Worm (Caenorhabditis elegans): ENCODE data around the gene dss-1.
A peak's percentile ranks its signal among the peaks of the same experiment; 100 is the strongest.

The dss-1 gene

DNA sequence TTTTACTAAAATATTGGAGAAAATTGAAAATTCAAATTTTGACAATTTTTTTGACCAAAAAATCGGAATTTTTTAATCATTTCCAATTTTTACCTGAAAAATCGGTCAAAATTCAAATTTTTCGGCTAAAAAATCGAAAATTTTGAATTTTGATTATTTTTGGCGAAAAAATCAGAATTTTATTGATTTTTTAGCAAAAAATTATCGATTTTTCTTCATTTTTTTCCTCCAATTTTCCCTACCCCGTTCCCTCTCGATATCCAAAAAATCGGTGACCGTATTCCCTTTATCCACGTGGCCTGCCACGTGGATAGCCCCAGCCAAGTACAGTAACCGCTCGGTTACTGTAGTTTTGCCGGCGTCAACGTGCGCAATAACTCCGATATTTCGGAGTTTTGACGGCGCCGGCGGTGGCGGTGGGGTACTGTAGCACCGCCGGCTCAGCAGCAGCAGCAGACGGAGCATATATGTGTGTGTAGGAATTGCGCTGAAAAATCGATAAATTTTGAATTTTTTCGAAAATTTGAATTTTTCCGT, 2.7 kb downstream of the dss-1 start, which contains the start of gene Y119D3B.14:
TSS of gene Y119D3B.14 (minus strand) at position 487 of the 537 bp plus-strand sequence.
- TF ChIP-seq fkh-2 (tag; optimal IDR thresholded peaks at IDR 0.05) = no peak
- TF ChIP-seq ZK546.5 (tag; optimal IDR thresholded peaks at IDR 0.05) = no peak
- peak; percentile 50 for TF ChIP-seq ceh-28 (tag; optimal IDR thresholded peaks at IDR 0.05)

DNA sequence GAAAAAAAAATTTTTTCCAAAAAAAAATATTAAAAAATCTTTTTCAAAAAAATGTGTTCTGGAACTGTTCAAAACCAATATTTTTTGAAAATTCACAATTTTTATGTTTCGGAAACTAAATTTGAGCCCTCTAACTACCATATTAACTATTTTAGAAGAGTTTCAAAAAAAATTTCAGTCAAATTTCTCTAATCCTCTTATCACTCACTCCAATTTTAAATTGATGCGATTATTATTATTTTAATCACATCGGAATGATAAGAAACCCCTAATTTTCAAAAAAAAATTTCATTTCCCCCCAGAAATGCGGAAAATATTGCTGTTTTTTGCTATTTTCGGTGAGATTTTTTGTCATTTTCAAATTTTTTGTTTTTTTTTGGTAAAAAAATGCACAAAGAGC, 14.3 kb downstream of the dss-1 start, which contains the start of gene nspg-8:
TSS of gene nspg-8 (plus strand) at position 301 of the 400 bp plus-strand sequence.
- TF ChIP-seq elt-3 (tag; optimal IDR thresholded peaks at IDR 0.05) (no peak), elt-2 (tag; optimal IDR thresholded peaks at IDR 0.05) (peak; percentile 23), ama-1 (optimal IDR thresholded peaks at IDR 0.05) (no peak), mdl-1 (tag; optimal IDR thresholded peaks at IDR 0.05) (no peak)

DNA sequence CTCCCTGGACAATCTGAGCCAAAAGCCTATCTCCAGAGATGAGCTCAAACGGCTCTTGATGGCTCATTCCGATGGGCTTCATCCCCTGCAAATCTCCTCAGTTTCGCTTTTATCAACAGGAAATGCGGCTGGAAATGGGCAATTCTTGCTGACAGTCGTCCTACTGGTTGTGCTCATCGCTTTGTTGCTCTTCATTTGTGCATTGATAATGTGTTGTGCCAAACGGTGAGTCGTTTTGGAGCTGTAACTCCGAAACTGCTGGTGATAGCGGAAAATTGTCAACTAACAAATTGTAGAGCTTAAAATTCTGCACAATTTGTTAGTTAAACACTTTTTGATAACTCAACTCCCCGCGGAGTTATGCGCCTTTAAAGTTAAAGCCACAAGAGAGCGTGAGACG, 17.1 kb downstream of the dss-1 start:
- TF ChIP-seq egl-27 (tag; optimal IDR thresholded peaks at IDR 0.05) (no peak), lin-39 (tag; optimal IDR thresholded peaks at IDR 0.05) (no peak), nhr-11 (tag; optimal IDR thresholded peaks at IDR 0.05) (no peak), nfya-1 (tag; optimal IDR thresholded peaks at IDR 0.05; ENCODE audit: insufficient read depth) (no peak), ceh-28 (tag; optimal IDR thresholded peaks at IDR 0.05) (no peak), lin-15B (tag; optimal IDR thresholded peaks at IDR 0.05) (no peak), nhr-77 (tag; optimal IDR thresholded peaks at IDR 0.05) (no peak), tbx-2 (tag; optimal IDR thresholded peaks at IDR 0.05) (no peak), ceh-16 (tag; optimal IDR thresholded peaks at IDR 0.05) (no peak), unc-39 (tag; optimal IDR thresholded peaks at IDR 0.05) (no peak)

DNA sequence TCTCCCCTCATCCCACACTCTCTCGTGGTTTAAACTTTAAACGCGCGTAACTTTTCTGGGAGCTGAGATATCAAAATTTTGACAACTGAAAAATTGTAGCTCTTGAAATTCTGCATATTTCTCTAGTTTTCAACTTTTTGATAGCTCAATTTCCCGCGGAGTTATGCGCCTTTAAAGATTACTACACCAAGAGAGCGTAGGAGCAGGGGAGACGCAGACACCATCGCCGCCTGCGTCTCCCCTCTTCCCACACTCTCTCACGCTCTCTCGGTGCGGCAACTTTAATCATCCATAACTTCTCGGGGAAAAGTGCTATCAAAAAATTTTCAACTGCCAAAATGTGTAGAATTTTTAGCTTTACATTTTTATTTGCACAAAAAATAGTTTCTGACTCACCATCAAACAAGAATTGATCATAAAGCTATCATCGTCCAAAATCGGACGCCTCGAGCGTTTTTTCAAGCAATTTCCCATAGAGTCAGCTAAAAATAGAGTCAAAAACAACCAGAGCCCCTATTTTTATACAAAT, 19.9 kb downstream of the dss-1 start, which contains the start of gene eak-3:
TSS of gene eak-3 (minus strand) at position 479 of the 529 bp plus-strand sequence.
- TF ChIP-seq nhr-28 (tag; optimal IDR thresholded peaks at IDR 0.05) = no peak
- TF ChIP-seq ama-1 (optimal IDR thresholded peaks at IDR 0.05) = no peak
- TF ChIP-seq ztf-11 (tag; optimal IDR thresholded peaks at IDR 0.05) = no peak
- TF ChIP-seq snpc-4 (tag; optimal IDR thresholded peaks at IDR 0.05) = no peak
- no peak for TF ChIP-seq ceh-82 (tag; optimal IDR thresholded peaks at IDR 0.05)
- TF ChIP-seq elt-2 (tag; optimal IDR thresholded peaks at IDR 0.05) = no peak
- TF ChIP-seq hmg-11 (tag; optimal IDR thresholded peaks at IDR 0.05) = no peak
- TF ChIP-seq mml-1 (tag; optimal IDR thresholded peaks at IDR 0.05) = no peak
- TF ChIP-seq unc-39 (tag; optimal IDR thresholded peaks at IDR 0.05) = no peak
- no peak for TF ChIP-seq fkh-10 (GFP tag; optimal IDR thresholded peaks at IDR 0.05)

DNA sequence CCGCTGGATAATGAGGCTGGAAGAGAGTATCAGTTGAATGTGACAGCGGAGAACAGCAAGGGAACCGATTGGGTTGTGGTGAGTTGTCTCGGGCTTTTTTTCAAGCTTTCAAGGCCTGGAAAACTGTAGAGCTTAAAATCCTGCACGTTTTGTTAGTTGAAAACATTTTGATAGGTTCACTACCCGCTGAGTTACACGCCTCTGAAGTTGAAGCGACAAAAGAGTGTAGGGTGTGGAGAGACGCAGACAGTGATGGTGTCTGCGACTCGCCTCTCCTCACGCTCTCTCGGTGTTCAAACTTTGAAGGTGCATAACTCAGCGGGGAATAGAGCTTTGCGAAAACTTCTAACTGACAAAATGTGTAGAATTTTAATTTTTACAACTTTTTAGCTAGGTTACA, 22.8 kb downstream of the dss-1 start:
- TF ChIP-seq elt-1 (tag; optimal IDR thresholded peaks at IDR 0.05) (no peak), nhr-77 (tag; optimal IDR thresholded peaks at IDR 0.05) (no peak), nhr-43 (tag; optimal IDR thresholded peaks at IDR 0.05; ENCODE audit: poor library complexity, severe bottlenecking) (peak; percentile 4), ceh-9 (tag; optimal IDR thresholded peaks at IDR 0.05) (no peak), ceh-16 (tag; optimal IDR thresholded peaks at IDR 0.05) (no peak), pqm-1 (tag; optimal IDR thresholded peaks at IDR 0.05) (no peak), zag-1 (tag; optimal IDR thresholded peaks at IDR 0.05) (no peak), hmg-11 (tag; optimal IDR thresholded peaks at IDR 0.05) (no peak)

DNA sequence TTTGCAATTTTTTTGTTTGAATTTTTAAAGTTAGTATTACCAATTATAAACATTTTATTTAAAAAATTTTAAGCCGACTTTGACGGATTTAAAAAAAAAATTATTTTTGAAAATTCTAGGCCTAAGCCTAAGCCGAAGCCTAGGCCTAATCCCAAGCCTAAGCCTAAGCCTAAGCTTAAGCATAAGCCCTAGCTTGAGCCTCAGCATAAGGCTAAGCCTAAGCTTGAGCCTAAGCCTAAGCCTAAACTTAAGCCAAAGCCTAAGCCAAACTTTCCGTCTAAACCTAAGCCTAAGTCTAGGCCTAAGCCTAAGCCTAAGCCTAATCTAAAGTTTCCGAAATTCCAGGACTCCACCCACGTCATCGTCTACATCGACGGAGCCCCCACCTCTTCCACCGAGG, 26.5 kb downstream of the dss-1 start:
- TF ChIP-seq unc-62 (GFP tag; optimal IDR thresholded peaks at IDR 0.05) (no peak), aly-2 (tag; optimal IDR thresholded peaks at IDR 0.05) (no peak), nhr-43 (tag; optimal IDR thresholded peaks at IDR 0.05; ENCODE audit: poor library complexity, severe bottlenecking) (no peak), hmg-11 (tag; optimal IDR thresholded peaks at IDR 0.05) (no peak), skn-1 (tag; optimal IDR thresholded peaks at IDR 0.05) (no peak), nhr-77 (tag; optimal IDR thresholded peaks at IDR 0.05) (no peak), fkh-2 (tag; optimal IDR thresholded peaks at IDR 0.05) (no peak), egl-5 (tag; optimal IDR thresholded peaks at IDR 0.05) (no peak), nhr-76 (tag; optimal IDR thresholded peaks at IDR 0.05) (no peak), R02D3.7 (tag; optimal IDR thresholded peaks at IDR 0.05) (no peak), nhr-11 (tag; optimal IDR thresholded peaks at IDR 0.05) (no peak), unc-39 (tag; optimal IDR thresholded peaks at IDR 0.05) (no peak), ceh-9 (tag; optimal IDR thresholded peaks at IDR 0.05) (no peak), mdl-1 (tag; optimal IDR thresholded peaks at IDR 0.05) (no peak), lsy-12 (tag; optimal IDR thresholded peaks at IDR 0.05) (no peak), nhr-25 (tag; optimal IDR thresholded peaks at IDR 0.05) (no peak)

Data from whole organism, L3 larva.